Worm (Caenorhabditis elegans): ENCODE measurements around the gene hcf-1.

hcf-1 gene

DNA sequence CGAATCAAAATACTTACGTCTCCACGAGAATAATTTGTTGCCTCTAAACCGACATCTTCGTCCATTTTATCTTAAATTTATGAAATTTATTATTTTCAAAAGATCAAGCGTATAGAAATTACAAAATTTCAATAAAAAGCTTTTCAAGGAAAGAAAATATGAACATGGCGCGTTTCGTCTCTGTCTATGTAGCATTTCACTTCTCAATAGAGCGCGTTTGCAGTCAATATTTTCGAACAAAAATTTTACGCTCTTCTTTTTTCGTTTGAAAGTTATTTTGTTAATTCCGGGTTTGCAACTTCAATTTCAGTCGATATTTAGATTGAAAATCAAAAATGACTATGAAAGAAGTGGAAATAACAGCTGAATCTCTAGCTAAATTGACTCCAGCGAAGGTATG, at the start of gene hcf-1, which contains the start of gene swd-2.2:
Gene hcf-1, minus strand, starts transcription at position 70 of the 400 bp plus-strand sequence.
Gene swd-2.2, plus strand, starts transcription at position 206 of the 400 bp plus-strand sequence.
- TF ChIP-seq unc-62 (GFP tag; optimal IDR thresholded peaks at IDR 0.05) = no peak

DNA sequence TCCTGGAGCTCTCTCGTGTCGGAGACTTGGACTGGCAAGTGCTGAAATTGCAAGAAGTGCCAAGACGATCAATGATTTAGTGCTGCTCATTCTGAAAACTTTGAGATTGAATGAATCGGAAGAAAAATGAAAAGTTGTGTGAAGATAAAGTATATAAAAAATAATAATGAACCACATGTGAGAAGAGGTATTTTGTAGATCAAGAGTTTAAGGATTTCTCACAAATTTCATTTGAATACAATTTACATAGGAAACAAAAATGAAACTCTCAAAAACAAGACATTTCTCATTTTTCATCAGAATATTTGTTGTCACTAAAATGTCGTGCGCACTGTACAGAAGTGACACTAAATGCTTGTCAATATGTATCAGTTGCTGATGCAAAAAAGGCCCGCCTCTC, 48.4 kb upstream of the hcf-1 start, which contains the start of gene T14A8.2:
Gene T14A8.2, minus strand, starts transcription at position 101 of the 400 bp plus-strand sequence.
- TF ChIP-seq unc-62 (GFP tag; optimal IDR thresholded peaks at IDR 0.05) = no peak

DNA sequence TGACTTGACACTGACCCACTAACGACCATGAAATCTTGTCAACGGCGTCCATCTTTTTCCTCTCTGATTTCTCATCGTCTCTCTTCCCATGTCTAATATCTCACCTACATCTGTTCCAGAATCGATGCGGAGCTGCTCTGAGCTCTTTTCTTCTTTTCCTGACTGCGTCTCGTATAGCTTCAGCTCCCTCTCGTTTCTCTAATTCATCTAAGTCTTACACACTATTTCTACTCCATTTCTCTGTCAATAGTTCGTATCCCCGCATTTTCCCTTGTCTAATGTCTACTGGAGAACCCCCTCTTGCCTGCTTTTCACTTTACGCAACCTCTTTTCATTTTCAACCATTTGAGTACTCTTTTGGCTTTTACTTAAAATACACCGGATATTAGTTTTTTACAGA, 43.8 kb upstream of the hcf-1 start, which contains the start of gene ric-3:
Gene ric-3, plus strand, starts transcription at position 400 of the 400 bp plus-strand sequence.
- no peak for TF ChIP-seq unc-62 (GFP tag; optimal IDR thresholded peaks at IDR 0.05)

DNA sequence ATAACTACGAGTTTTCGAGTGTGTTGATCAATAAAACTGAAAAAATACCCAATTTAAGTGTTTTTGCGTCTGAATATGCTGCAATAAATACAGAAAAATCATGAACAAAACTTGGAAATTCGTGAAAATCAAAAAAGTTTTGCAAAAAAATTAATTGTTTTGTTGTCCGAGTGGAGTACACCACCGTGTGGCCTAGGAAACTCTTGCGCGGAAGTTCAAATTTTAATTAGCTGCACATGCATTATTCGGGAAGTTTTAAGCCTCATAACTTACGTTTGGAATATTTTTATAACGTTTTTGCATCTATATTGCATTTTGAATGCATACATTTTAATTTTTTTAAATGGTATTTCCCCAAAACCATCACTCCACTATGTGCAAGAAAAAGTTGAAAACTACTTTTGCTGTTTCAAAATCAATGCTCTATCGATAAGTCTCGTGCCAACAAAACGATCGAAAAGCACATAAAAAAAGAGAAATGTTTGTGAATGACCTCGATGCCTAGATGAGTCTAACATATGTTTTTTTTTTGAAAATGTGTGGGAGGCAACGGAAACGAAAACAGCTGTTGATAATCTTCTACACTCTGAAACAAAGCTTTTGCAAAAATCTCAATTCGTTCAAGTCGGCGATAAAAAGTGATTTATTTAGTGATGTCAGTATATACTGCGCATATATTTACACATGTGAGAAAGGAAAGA, 42.5 kb upstream of the hcf-1 start:
- TF ChIP-seq unc-62 (GFP tag; optimal IDR thresholded peaks at IDR 0.05) = no peak

DNA sequence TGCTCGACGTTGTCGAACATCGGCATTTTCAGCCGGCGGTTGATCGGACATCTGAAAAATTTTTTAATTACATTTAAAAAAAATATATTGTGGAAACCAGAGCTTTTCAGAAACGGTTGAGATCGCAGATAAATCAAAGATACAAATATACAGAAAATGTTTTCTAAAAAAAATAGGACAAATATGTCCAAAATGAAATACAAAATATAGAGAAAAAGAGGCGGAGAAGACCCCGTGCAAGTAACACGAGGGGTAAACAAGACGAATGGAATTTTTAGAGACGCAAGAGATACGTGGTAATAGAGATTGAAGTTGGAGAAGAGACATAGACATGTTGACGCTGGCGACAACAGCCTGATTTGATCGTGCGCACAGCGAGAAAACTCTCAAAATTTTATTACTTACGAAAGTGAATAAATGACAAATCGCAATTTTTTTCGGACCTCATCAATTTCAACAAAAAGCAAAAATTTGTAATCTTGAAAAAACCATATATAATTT, 41.7 kb upstream of the hcf-1 start, which contains the start of gene cdgs-1:
Gene cdgs-1, minus strand, starts transcription at position 51 of the 501 bp plus-strand sequence.
- TF ChIP-seq unc-62 (GFP tag; optimal IDR thresholded peaks at IDR 0.05) = no peak

DNA sequence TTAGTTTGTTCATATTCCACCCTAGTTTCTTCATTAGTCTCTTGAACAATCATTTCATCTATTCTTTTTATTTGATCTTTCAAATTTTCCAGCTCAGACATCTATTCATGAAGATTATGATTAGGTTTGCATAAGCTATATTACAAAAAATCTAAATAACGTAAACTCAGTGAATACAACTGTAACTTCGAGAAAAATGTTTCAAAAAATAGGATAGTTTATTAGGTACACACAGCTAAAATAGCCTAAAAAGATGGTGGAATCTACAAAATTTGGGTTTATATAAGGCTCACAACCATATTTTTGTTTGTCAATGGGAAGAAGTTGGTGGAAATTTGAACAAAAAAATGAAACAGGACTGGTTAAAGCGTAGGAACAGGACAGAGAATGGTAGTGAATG, 38.6 kb upstream of the hcf-1 start, which contains the start of gene zgpa-1:
Gene zgpa-1, minus strand, starts transcription at position 101 of the 400 bp plus-strand sequence.
- TF ChIP-seq unc-62 (GFP tag; optimal IDR thresholded peaks at IDR 0.05) = no peak

DNA sequence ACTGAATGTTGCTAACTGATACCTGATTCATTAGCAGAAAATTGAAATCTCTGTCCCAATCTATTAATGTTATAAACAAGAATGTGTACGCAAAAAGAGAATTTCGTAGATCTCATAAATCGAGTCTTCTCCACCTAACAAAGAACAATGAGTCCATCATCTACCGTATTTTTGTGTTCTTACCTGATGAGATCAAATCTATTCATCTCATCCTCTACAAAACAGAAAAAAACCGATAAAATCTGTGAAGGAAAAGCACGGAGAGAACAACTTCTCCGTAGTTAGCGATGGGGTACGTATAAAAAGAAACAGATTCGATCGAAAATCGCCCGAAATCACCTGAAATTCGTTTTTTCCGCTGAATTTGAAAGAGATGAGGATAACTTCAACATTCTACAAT, 34.5 kb upstream of the hcf-1 start, which contains the start of gene C33H5.1:
Gene C33H5.1, plus strand, starts transcription at position 330 of the 400 bp plus-strand sequence.
- TF ChIP-seq unc-62 (GFP tag; optimal IDR thresholded peaks at IDR 0.05) = no peak

DNA sequence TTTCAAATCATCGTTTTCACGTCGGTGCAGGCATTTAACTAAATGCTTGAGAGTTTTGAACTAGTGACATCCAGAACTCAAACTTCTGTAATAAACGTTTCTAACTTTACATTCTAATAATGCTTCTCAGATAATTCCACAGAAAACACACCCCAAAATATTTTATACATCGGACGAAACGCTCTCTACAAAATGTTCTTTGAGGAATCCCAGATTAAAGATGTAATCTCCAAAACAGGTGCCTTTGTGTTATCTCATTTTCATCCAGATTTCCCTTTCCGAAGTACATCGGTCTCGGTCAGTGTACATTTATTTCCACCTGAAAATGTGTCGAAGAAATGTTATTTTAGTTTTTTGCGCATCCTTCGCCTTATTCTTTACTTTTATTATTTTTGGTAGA, 30.7 kb upstream of the hcf-1 start, which contains the start of gene C33H5.2:
Gene C33H5.2, plus strand, starts transcription at position 301 of the 400 bp plus-strand sequence.
- TF ChIP-seq unc-62 (GFP tag; optimal IDR thresholded peaks at IDR 0.05) = no peak

DNA sequence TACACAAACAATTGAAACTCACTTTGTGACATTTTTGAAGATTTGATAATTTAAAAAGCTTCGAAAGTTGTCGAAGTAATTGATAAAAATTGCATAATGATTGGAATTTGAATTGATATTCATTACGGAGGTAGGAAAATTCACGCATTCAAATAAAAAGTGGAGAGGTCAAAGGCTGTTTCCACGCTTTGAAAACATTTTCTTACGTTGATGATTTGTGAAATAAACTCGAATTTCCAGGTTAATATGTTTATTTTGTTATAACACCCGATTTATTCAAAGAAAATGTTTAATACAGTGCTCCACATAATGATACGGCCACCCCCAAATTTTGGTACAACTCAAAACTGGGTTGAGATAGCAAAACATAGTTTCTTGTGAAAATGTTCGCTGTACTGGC, 29.2 kb upstream of the hcf-1 start, which contains the start of gene C33H5.16:
Gene C33H5.16, minus strand, starts transcription at position 101 of the 400 bp plus-strand sequence.
- TF ChIP-seq unc-62 (GFP tag; optimal IDR thresholded peaks at IDR 0.05) = no peak

DNA sequence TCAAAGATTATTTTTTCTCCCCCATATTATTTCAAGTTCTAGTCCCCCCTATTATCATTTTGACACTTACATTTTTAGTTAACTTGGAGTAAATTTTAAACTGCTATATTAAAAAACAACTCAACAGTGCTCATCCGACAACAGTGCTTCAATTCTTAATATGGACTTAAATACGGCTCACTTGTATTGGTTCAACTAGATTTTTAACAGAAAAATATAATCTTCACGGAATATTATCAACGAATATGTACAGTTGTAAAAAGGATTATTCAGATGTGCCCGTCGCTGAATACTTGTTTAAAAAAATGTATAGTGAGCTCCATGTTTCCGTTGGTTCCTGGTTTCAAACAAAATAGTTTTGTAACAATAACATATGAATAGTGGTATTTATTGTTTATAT, 26.3 kb upstream of the hcf-1 start:
- no peak for TF ChIP-seq unc-62 (GFP tag; optimal IDR thresholded peaks at IDR 0.05)

DNA sequence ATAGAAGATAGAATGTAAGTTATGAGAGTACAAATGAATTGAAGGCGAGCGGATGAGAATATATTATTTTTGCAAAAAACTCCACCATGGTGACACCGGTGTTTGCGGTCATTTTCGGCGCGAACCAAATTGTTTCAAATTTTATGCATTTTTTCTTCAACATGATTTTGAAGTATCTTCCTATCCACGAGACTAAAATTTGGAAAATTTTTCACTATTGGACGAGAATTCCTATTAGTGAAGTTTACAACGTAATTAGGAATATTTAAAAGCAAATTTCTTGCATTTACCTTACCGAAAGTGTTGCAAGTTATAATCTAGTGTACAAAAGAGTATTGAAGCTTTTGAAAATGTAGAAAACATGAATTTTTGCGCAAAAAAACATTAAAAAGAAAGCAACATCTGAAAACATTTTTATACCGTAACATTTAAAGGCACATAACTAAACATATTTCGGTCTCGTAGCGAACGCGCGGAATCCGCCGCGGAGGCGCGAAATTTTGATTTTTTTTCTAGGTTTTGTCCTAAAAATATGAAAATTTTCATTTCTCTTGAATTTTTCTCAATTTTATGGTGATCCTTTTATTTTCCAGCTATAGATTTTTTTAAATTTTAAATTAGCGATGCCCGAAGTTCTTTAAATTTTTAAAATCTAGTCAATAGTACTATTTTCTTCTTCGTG, 22.5 kb upstream of the hcf-1 start, which contains the start of gene sgo-1:
Gene sgo-1, minus strand, starts transcription at position 51 of the 682 bp plus-strand sequence.
- no peak for TF ChIP-seq unc-62 (GFP tag; optimal IDR thresholded peaks at IDR 0.05)

DNA sequence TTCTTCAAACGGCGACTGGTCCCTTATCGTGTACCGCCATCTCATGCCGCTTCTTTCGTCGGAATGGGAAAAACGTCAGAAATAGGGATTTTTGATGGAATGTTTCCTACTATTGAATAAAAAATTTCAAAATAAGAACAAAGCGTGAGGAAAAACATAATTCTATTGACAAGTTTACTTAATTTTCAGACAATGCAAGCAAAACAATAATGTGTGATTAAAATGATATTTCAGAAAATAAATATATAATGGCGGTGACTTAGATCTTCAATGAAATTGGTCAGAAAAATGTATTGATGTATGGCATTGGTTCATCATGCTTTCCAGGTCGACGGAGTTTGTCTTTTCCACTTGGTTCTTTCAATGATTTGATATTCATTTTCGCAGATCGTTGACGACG, 20.6 kb upstream of the hcf-1 start, which contains the start of gene ntp-1:
Gene ntp-1, minus strand, starts transcription at position 101 of the 400 bp plus-strand sequence.
- TF ChIP-seq unc-62 (GFP tag; optimal IDR thresholded peaks at IDR 0.05) = no peak

DNA sequence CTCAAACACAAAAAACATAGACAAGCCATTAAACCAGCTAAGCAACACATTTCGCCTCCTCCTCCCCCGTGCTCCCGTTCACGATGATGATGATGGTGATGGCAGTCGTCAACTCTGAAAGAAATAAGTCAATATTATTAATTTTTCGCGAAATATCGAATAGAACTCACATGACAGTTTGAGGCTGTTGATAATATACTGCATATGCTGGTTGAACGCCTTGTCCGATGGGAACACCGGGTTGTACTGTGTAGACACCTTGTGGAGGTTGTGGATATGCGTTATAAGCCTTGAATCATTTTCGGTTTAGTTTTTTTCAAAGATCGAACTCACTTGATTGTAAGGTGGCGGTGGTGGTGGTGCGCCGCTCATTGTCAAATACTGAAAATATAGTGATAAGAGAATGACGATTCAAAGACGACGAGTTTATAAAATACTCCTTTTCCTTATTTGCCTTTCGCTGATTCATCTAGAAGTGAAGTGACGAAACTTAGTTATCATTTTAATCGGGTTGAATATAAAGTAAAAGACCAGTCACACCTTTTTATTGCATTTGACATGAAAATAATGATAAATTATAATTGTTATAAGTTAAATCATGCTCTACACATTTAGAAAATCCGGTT, 17.9 kb upstream of the hcf-1 start, which contains the start of gene C33H5.13:
Gene C33H5.13, minus strand, starts transcription at position 443 of the 626 bp plus-strand sequence.
- no peak for TF ChIP-seq unc-62 (GFP tag; optimal IDR thresholded peaks at IDR 0.05)

DNA sequence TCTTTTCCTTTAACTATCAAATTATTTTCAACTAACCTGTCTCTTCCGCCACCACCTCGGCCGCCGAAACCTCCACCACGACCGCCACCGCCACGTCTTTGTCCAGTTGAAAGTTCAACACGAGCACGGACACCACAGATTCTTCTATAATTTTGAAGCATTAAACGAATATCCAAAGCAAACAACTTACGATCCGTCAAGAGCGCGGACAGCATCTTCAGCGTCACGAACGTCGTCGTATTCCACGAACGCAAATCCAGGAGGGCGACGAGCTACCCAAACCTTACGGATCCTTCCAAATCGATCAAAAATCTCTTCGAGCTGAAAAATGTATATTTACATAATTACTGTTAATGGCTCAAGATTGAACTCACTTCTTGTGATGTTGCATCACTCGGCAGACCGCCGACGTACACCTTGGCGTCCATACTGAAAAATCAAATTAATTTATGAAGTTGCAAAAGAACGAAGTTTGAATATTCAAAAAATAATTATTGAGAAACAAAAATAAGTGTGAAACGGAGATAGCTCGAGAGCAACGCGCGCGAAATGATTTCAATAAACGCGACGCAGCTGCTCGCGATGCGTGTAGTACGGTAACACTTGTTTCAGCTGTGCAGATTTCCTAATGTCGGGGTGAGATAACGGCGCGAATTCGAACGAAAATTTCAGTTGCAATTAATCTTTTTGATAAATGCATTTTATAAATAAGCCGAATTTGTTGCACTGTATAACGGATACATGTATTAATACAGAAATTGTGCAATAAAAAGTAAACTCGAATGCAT, 16.9 kb upstream of the hcf-1 start, which contains the start of gene rsp-6:
Gene rsp-6, minus strand, starts transcription at position 429 of the 788 bp plus-strand sequence.
- no peak for TF ChIP-seq unc-62 (GFP tag; optimal IDR thresholded peaks at IDR 0.05)
